Fruit fly (Drosophila melanogaster): ENCODE measurements around the gene DNAlig3.

Gene DNAlig3

dm6 chr3R:12449617-12450242, 48.1 kb upstream of the DNAlig3 start (continued):
- TF ChIP-seq nerfin-2 (GFP tag; IDR thresholded peaks at IDR 0.05; ENCODE audit: partially characterized antibody), result no peak
- no peak for TF ChIP-seq Ets97D (GFP tag; optimal IDR thresholded peaks at IDR 0.05)
- TF ChIP-seq aop (GFP tag; IDR thresholded peaks at IDR 0.05), result no peak
- peak; percentile 12; the same call in 1 of the 2 replicates for TF ChIP-seq Rfx (GFP tag; IDR thresholded peaks at IDR 0.05)
- TF ChIP-seq CG1832 (GFP tag; optimal IDR thresholded peaks at IDR 0.05), result peak; percentile 15
- TF ChIP-seq Dip3 (GFP tag; optimal IDR thresholded peaks at IDR 0.05), result no peak
- peak in 1 of 2 experiments; percentile 62 for TF ChIP-seq Hr78 (GFP tag; optimal IDR thresholded peaks at IDR 0.05)
- no peak for TF ChIP-seq jigr1 (GFP tag; IDR thresholded peaks at IDR 0.05)
- TF ChIP-seq sug (tag; optimal IDR thresholded peaks at IDR 0.05), result no peak
- TF ChIP-seq h (optimal IDR thresholded peaks at IDR 0.05), result no peak
- no peak for TF ChIP-seq PHDP (tag; optimal IDR thresholded peaks at IDR 0.05)
- no peak for TF ChIP-seq Dll (GFP tag; IDR thresholded peaks at IDR 0.05; ENCODE audit: partially characterized antibody)
- no peak for TF ChIP-seq CG12104 (GFP tag; optimal IDR thresholded peaks at IDR 0.05)
- TF ChIP-seq amos (GFP tag; IDR thresholded peaks at IDR 0.05; ENCODE audit: partially characterized antibody), result no peak
- no peak for TF ChIP-seq ash1 (GFP tag; optimal IDR thresholded peaks at IDR 0.05)
- peak; percentile 55 for TF ChIP-seq mirr (GFP tag; optimal IDR thresholded peaks at IDR 0.05)
- peak; percentile 37; the same call in 1 of the 2 replicates for TF ChIP-seq CG4360 (GFP tag; IDR thresholded peaks at IDR 0.05)
- no peak for TF ChIP-seq abd-A (tag; optimal IDR thresholded peaks at IDR 0.05)
- TF ChIP-seq CG10462 (GFP tag; optimal IDR thresholded peaks at IDR 0.05), result no peak
- TF ChIP-seq CG18011 (GFP tag; optimal IDR thresholded peaks at IDR 0.05), result no peak
- no peak for TF ChIP-seq sc (optimal IDR thresholded peaks at IDR 0.05)
- TF ChIP-seq sc (GFP tag; optimal IDR thresholded peaks at IDR 0.05), result no peak
- no peak for TF ChIP-seq CG10267 (tag; optimal IDR thresholded peaks at IDR 0.05)
- no peak for TF ChIP-seq CG30431 (GFP tag; optimal IDR thresholded peaks at IDR 0.05)
- no peak for TF ChIP-seq NC2β (GFP tag; optimal IDR thresholded peaks at IDR 0.05)
- TF ChIP-seq dpn (GFP tag; optimal IDR thresholded peaks at IDR 0.05), result no peak
- TF ChIP-seq NfI (GFP tag; optimal IDR thresholded peaks at IDR 0.05), result no peak
- TF ChIP-seq CG12942 (GFP tag; optimal IDR thresholded peaks at IDR 0.05), result no peak
- no peak for TF ChIP-seq vvl (GFP tag; IDR thresholded peaks at IDR 0.05)
- no peak for TF ChIP-seq knrl (GFP tag; IDR thresholded peaks at IDR 0.05; ENCODE audit: partially characterized antibody)
- TF ChIP-seq sr (GFP tag; IDR thresholded peaks at IDR 0.05), result peak; percentile 76; the same call in 2 of the 3 replicates
- no peak for TF ChIP-seq Poxn (GFP tag; IDR thresholded peaks at IDR 0.05)
- no peak for TF ChIP-seq usp (GFP tag; optimal IDR thresholded peaks at IDR 0.05)
- no peak for TF ChIP-seq wek (GFP tag; optimal IDR thresholded peaks at IDR 0.05)
- no peak for TF ChIP-seq CG18476 (GFP tag; optimal IDR thresholded peaks at IDR 0.05)
- TF ChIP-seq CG9797 (GFP tag; optimal IDR thresholded peaks at IDR 0.05), result no peak
- no peak for TF ChIP-seq slbo (GFP tag; IDR thresholded peaks at IDR 0.05)
- no peak for TF ChIP-seq CG7357 (GFP tag; IDR thresholded peaks at IDR 0.05)
- TF ChIP-seq row (GFP tag; IDR thresholded peaks at IDR 0.05), result peak; percentile 14; the same call in 1 of the 3 replicates
- no peak for TF ChIP-seq Ptx1 (GFP tag; IDR thresholded peaks at IDR 0.05)
- peak; percentile 10 for TF ChIP-seq exex (tag; optimal IDR thresholded peaks at IDR 0.05)
- TF ChIP-seq CG6175 (GFP tag; IDR thresholded peaks at IDR 0.05), result 0 out of 3 replicates have a peak, but pooled peaks have one; percentile 31
- TF ChIP-seq oc (tag; optimal IDR thresholded peaks at IDR 0.05), result no peak
- no peak for TF ChIP-seq BEAF-32 (GFP tag; optimal IDR thresholded peaks at IDR 0.05)
- no peak for TF ChIP-seq bowl (GFP tag; IDR thresholded peaks at IDR 0.05)
- TF ChIP-seq zfh2 (GFP tag; optimal IDR thresholded peaks at IDR 0.05), result no peak
- no peak for TF ChIP-seq slou (GFP tag; optimal IDR thresholded peaks at IDR 0.05)
- peak; percentile 56 for TF ChIP-seq sens (GFP tag)
- TF ChIP-seq grn (GFP tag; optimal IDR thresholded peaks at IDR 0.05), result no peak
- TF ChIP-seq Mes4 (GFP tag; optimal IDR thresholded peaks at IDR 0.05), result no peak
- TF ChIP-seq CG8478 (optimal IDR thresholded peaks at IDR 0.05), result peak; percentile 19
- TF ChIP-seq NC2α (GFP tag; optimal IDR thresholded peaks at IDR 0.05), result no peak

Data from whole organism, embryonic.